Worm (Caenorhabditis elegans) whole organism, L3 larva: ENCODE measurements around the gene T19C3.3.

Source experiments
- aly-2 ChIP-seq: fragments of 150-350 bp; optimal IDR thresholded peaks from 2 replicates; lab custom pipeline; 2014; ENCODE audit warnings: missing biosample characterization, missing genetic modification characterization
- ama-1 ChIP-seq: fragments of 150-350 bp; optimal IDR thresholded peaks from 2 replicates; lab custom pipeline; 2018
- ceh-82 ChIP-seq: fragments of 150-350 bp; optimal IDR thresholded peaks from 2 replicates; lab custom pipeline; 2014; ENCODE audit warnings: missing biosample characterization, missing genetic modification characterization
- egl-27 ChIP-seq: sonication (generic microtip); optimal IDR thresholded peaks from 4 replicates; lab custom pipeline; 2017; ENCODE audit warnings: missing biosample characterization, missing genetic modification reagents, missing genetic modification characterization
- lsy-12 ChIP-seq: sonication (generic microtip); optimal IDR thresholded peaks from 2 replicates; lab custom pipeline; 2016; ENCODE audit warnings: mild to moderate bottlenecking, missing genetic modification characterization, missing compliant biosample characterization
- nfya-1 ChIP-seq: sonication (generic microtip); optimal IDR thresholded peaks from 2 replicates; lab custom pipeline; 2017; ENCODE audit warnings: missing genetic modification characterization, mild to moderate bottlenecking, missing compliant biosample characterization, antibody characterized with exemption, moderate library complexity; ENCODE audit not compliant: insufficient read depth
- nhr-28 ChIP-seq: fragments of 150-350 bp; optimal IDR thresholded peaks from 2 replicates; lab custom pipeline; 2014; ENCODE audit warnings: missing biosample characterization, missing genetic modification characterization
- nhr-67 ChIP-seq: fragments of 150-350 bp; optimal IDR thresholded peaks from 2 replicates; lab custom pipeline; 2014; ENCODE audit warnings: missing biosample characterization, missing genetic modification characterization
- pha-4 ChIP-seq: fragments of 150-350 bp; optimal IDR thresholded peaks from 2 replicates; lab custom pipeline; 2014; ENCODE audit warnings: missing biosample characterization, missing genetic modification reagents, missing genetic modification characterization
- zag-1 ChIP-seq: fragments of 150-350 bp; optimal IDR thresholded peaks from 2 replicates; lab custom pipeline; 2014; ENCODE audit warnings: missing biosample characterization, missing genetic modification characterization

- no peak for TF ChIP-seq nhr-28 (tag; lab: Kevin White, UChicago)
- TF ChIP-seq nhr-67 = no peak
- TF ChIP-seq zag-1 (tag; lab: Kevin White, UChicago) = peak; percentile 36
- no peak for TF ChIP-seq ceh-82 (tag; lab: Kevin White, UChicago)
- peak; percentile 39 for TF ChIP-seq egl-27 (tag; lab: Kevin White, UChicago)
- no peak for TF ChIP-seq lsy-12
- peak; percentile 96 for TF ChIP-seq pha-4 (tag; lab: Kevin White, UChicago)
- no peak for TF ChIP-seq aly-2
- no peak for TF ChIP-seq ama-1 (lab: Kevin White, UChicago)
- TF ChIP-seq nfya-1 (tag; lab: Kevin White, UChicago) = peak; percentile 91
Measured at ce11 chrIII:623754-624153, 9.4 kb upstream of the T19C3.3 start.
